Worm (Caenorhabditis elegans) whole organism, L4 larva: ENCODE measurements around the gene C06E1.9.
A peak's percentile ranks its signal among the peaks of the same experiment; 100 is the strongest.

Experiments used
- F10B5.3 ChIP-seq: sonication (generic microtip); optimal IDR thresholded peaks from 2 replicates; lab custom pipeline; 2016; ENCODE audit warnings: mild to moderate bottlenecking, missing genetic modification characterization, missing compliant biosample characterization
- F26F4.8 ChIP-seq: fragments of 200-800 bp; sonication (Bioruptor generic); conservative IDR thresholded peaks from 2 replicates; pipeline ENCODE4 v1.3.6; 2022; ENCODE audit warnings: missing genetic modification characterization, missing compliant biosample characterization
- R02D3.7 ChIP-seq: fragments of 150-350 bp; sonication (generic microtip); optimal IDR thresholded peaks from 3 replicates; lab custom pipeline; 2014; ENCODE audit warnings: missing biosample characterization, missing genetic modification characterization
- Y105C5A.15 ChIP-seq: fragments of 200-800 bp; sonication (Bioruptor generic); IDR thresholded peaks from 2 replicates; pipeline ENCODE4 v1.3.6; 2022; ENCODE audit warnings: missing genetic modification characterization, missing compliant biosample characterization
- Y48G9A.11 ChIP-seq: fragments of 200-800 bp; sonication (Bioruptor generic); IDR thresholded peaks from 2 replicates; pipeline ENCODE4 v1.3.6; 2022; ENCODE audit warnings: missing genetic modification reagents, missing genetic modification characterization, missing compliant biosample characterization
- Y75B8A.6 ChIP-seq: fragments of 200-800 bp; sonication (Bioruptor generic); IDR thresholded peaks from 2 replicates; pipeline ENCODE4 v1.3.6; 2022; ENCODE audit warnings: missing genetic modification reagents, missing genetic modification characterization, missing compliant biosample characterization
- ZK337.2 ChIP-seq: fragments of 200-800 bp; sonication (Bioruptor generic); IDR thresholded peaks from 2 replicates; pipeline ENCODE4 v1.3.6; 2022; ENCODE audit warnings: missing genetic modification reagents, missing genetic modification characterization, missing compliant biosample characterization
- ZK546.5 ChIP-seq, 2 experiments: sonication (generic microtip); optimal IDR thresholded peaks; 2 replicates each; lab custom pipeline; 2017; ENCODE audit warnings: missing biosample characterization in 2 of 2, missing genetic modification characterization in 2 of 2
- arid-1 ChIP-seq: fragments of 200-800 bp; sonication (Bioruptor generic); conservative IDR thresholded peaks from 2 replicates; pipeline ENCODE4 v1.3.6; 2022; ENCODE audit warnings: missing genetic modification reagents, missing genetic modification characterization, missing compliant biosample characterization
- ceh-20 ChIP-seq: fragments of 200-800 bp; sonication (Bioruptor generic); IDR thresholded peaks from 2 replicates; pipeline ENCODE4 v1.3.6; 2022; ENCODE audit warnings: missing genetic modification reagents, missing genetic modification characterization, missing compliant biosample characterization
- ceh-44 ChIP-seq: fragments of 200-800 bp; sonication (Bioruptor generic); IDR thresholded peaks from 2 replicates; pipeline ENCODE4 v1.3.6; 2022; ENCODE audit warnings: missing genetic modification reagents, missing genetic modification characterization, missing compliant biosample characterization
- daf-19 ChIP-seq: fragments of 200-800 bp; sonication (Bioruptor generic); conservative IDR thresholded peaks from 2 replicates; pipeline ENCODE4 v1.3.6; 2022; ENCODE audit warnings: missing genetic modification characterization, missing compliant biosample characterization
- daf-8 ChIP-seq: fragments of 200-800 bp; sonication (Bioruptor generic); IDR thresholded peaks from 2 replicates; pipeline ENCODE4 v1.3.6; 2022; ENCODE audit warnings: missing genetic modification characterization, missing compliant biosample characterization
- gei-8 ChIP-seq: fragments of 200-800 bp; sonication (Bioruptor generic); optimal IDR thresholded peaks from 2 replicates; lab custom pipeline; 2018; ENCODE audit warnings: mild to moderate bottlenecking, missing genetic modification characterization, missing compliant biosample characterization
- hmg-1.1 ChIP-seq: fragments of 200-800 bp; sonication (Bioruptor generic); IDR thresholded peaks from 2 replicates; pipeline ENCODE4 v1.3.6; 2022; ENCODE audit warnings: missing genetic modification reagents, missing genetic modification characterization, missing compliant biosample characterization
- jun-1 ChIP-seq: fragments of 150-350 bp; optimal IDR thresholded peaks from 2 replicates; lab custom pipeline; 2014; ENCODE audit warnings: missing biosample characterization, missing genetic modification reagents, missing genetic modification characterization
- lim-7 ChIP-seq: fragments of 200-800 bp; sonication (Bioruptor generic); IDR thresholded peaks from 2 replicates; pipeline ENCODE4 v1.3.6; 2022; ENCODE audit warnings: missing genetic modification characterization, missing compliant biosample characterization
- lin-39 ChIP-seq: fragments of 150-350 bp; optimal IDR thresholded peaks from 2 replicates; lab custom pipeline; 2014; ENCODE audit warnings: missing biosample characterization, missing genetic modification reagents, missing genetic modification characterization
- madf-5 ChIP-seq, 2 experiments: fragments of 200-800 bp; sonication (Bioruptor generic); IDR thresholded peaks; 2 replicates each; pipeline ENCODE4 v1.3.6; 2022; ENCODE audit warnings: missing compliant biosample characterization in 2 of 2, missing genetic modification characterization in 2 of 2
- mdt-29 ChIP-seq: fragments of 200-800 bp; sonication (Bioruptor generic); IDR thresholded peaks from 2 replicates; pipeline ENCODE4 v1.3.6; 2022; ENCODE audit warnings: missing genetic modification reagents, missing genetic modification characterization, missing compliant biosample characterization
- mep-1 ChIP-seq: fragments of 150-350 bp; sonication (generic microtip); optimal IDR thresholded peaks from 3 replicates; lab custom pipeline; 2014; ENCODE audit warnings: missing biosample characterization, missing genetic modification characterization
- mxl-2 ChIP-seq: fragments of 200-800 bp; sonication (Bioruptor generic); conservative IDR thresholded peaks from 2 replicates; pipeline ENCODE4 v1.3.6; 2022; ENCODE audit warnings: missing genetic modification reagents, missing genetic modification characterization, missing compliant biosample characterization
- nhr-102 ChIP-seq: sonication (generic microtip); optimal IDR thresholded peaks from 2 replicates; lab custom pipeline; 2016; ENCODE audit warnings: mild to moderate bottlenecking, missing genetic modification characterization, moderate library complexity, missing compliant biosample characterization
- nhr-41 ChIP-seq: fragments of 200-800 bp; sonication (Bioruptor generic); IDR thresholded peaks from 2 replicates; pipeline ENCODE4 v1.3.6; 2022; ENCODE audit warnings: missing genetic modification reagents, missing genetic modification characterization, missing compliant biosample characterization
- nhr-42 ChIP-seq: fragments of 200-800 bp; sonication (Bioruptor generic); IDR thresholded peaks from 2 replicates; pipeline ENCODE4 v1.3.6; 2022; ENCODE audit warnings: missing genetic modification characterization, missing compliant biosample characterization
- nhr-6 ChIP-seq: fragments of 150-350 bp; optimal IDR thresholded peaks from 2 replicates; lab custom pipeline; 2014; ENCODE audit warnings: missing biosample characterization, missing genetic modification characterization
- pqm-1 ChIP-seq: sonication (generic microtip); optimal IDR thresholded peaks from 2 replicates; lab custom pipeline; 2017; ENCODE audit warnings: missing biosample characterization, missing genetic modification characterization
- snpc-1.2 ChIP-seq: fragments of 200-800 bp; sonication (Bioruptor generic); IDR thresholded peaks from 2 replicates; pipeline ENCODE4 v1.3.6; 2022; ENCODE audit warnings: missing genetic modification reagents, missing genetic modification characterization, missing compliant biosample characterization
- snpc-4 ChIP-seq: fragments of 150-350 bp; optimal IDR thresholded peaks from 2 replicates; lab custom pipeline; 2014; ENCODE audit warnings: missing biosample characterization, missing genetic modification characterization
- spr-1 ChIP-seq: sonication (generic microtip); optimal IDR thresholded peaks from 2 replicates; lab custom pipeline; 2016; ENCODE audit warnings: mild to moderate bottlenecking, missing genetic modification characterization, missing compliant biosample characterization
- tag-97 ChIP-seq: fragments of 200-800 bp; sonication (Bioruptor generic); IDR thresholded peaks from 2 replicates; pipeline ENCODE4 v1.3.6; 2022; ENCODE audit warnings: missing genetic modification characterization, missing compliant biosample characterization
- unc-130 ChIP-seq: sonication (generic microtip); optimal IDR thresholded peaks from 2 replicates; lab custom pipeline; 2016; ENCODE audit warnings: missing genetic modification reagents, missing genetic modification characterization, missing compliant biosample characterization
- unc-62 ChIP-seq, 3 experiments: fragments of 150-350 bp in 1 of 3; sonication (generic microtip); optimal IDR thresholded peaks in 2 of 3; peaks in 1 of 3; 1 replicate in 1 of 3; 2 replicates in 2 of 3; lab custom pipeline; 2014 to 2017; ENCODE audit warnings: missing biosample characterization in 3 of 3, missing genetic modification characterization in 3 of 3, missing genetic modification reagents in 3 of 3, missing genotype in 1 of 3
- vab-7 ChIP-seq: fragments of 200-800 bp; sonication (Bioruptor generic); IDR thresholded peaks from 2 replicates; pipeline ENCODE4 v1.3.6; 2022; ENCODE audit warnings: missing genetic modification reagents, missing genetic modification characterization, missing compliant biosample characterization
- zfp-2 ChIP-seq: sonication (generic microtip); optimal IDR thresholded peaks from 2 replicates; lab custom pipeline; 2016; ENCODE audit warnings: mild to moderate bottlenecking, missing genetic modification characterization, missing compliant biosample characterization
- ztf-11 ChIP-seq: fragments of 150-350 bp; optimal IDR thresholded peaks from 2 replicates; lab custom pipeline; 2014; ENCODE audit warnings: missing biosample characterization, missing genetic modification characterization

C06E1.9 gene

ce11 chrIII:8594088-8594487 lies 15.5 kb downstream of the C06E1.9 start (continued):
- TF ChIP-seq pqm-1 (peak; percentile 96), ztf-11 (tag; lab: Kevin White, UChicago) (no peak), nhr-102 (tag; lab: Kevin White, UChicago) (no peak), Y48G9A.11 (no peak), R02D3.7 (tag; lab: Kevin White, UChicago) (no peak), lin-39 (tag; lab: Kevin White, UChicago) (no peak), Y75B8A.6 (GFP tag; lab: Robert Waterston, UW) (no peak), F26F4.8 (GFP tag; lab: Robert Waterston, UW) (no peak), mep-1 (tag; lab: Kevin White, UChicago) (no peak), jun-1 (tag; lab: Kevin White, UChicago) (no peak)
- TF ChIP-seq, all 104 proteins: peak for 6

- TF ChIP-seq spr-1 (no peak), snpc-4 (no peak), vab-7 (no peak), mdt-29 (GFP tag; lab: Robert Waterston, UW) (no peak), snpc-1.2 (GFP tag; lab: Robert Waterston, UW) (no peak), tag-97 (GFP tag; lab: Robert Waterston, UW) (no peak), pqm-1 (no peak), ZK546.5 (tag; optimal IDR thresholded peaks at IDR 0.05; lab: Kevin White, UChicago) (no peak), hmg-1.1 (GFP tag; lab: Robert Waterston, UW) (no peak), daf-19 (GFP tag; lab: Robert Waterston, UW) (no peak), madf-5 (GFP tag; IDR thresholded peaks at IDR 0.05; lab: Robert Waterston, UW) (no peak), mep-1 (tag; lab: Kevin White, UChicago) (no peak), lin-39 (tag; lab: Kevin White, UChicago) (no peak), ZK337.2 (GFP tag; lab: Robert Waterston, UW) (no peak), mxl-2 (no peak), ceh-20 (GFP tag; lab: Robert Waterston, UW) (no peak), unc-130 (GFP tag; lab: Kevin White, UChicago) (no peak), nhr-42 (GFP tag; lab: Robert Waterston, UW) (no peak)
- TF ChIP-seq, all 104 proteins: peak for 0
Observed at ce11 chrIII:8593620-8594019, 16.0 kb downstream of the C06E1.9 start, which contains the start of gene C06E1.7. Gene C06E1.7, minus strand, starts transcription at chrIII:8593720.

ce11 chrIII:8590882-8591281 lies 18.7 kb downstream of the C06E1.9 start, which contains the start of gene fipr-16:
Gene fipr-16, minus strand, starts transcription at chrIII:8590982.
- TF ChIP-seq lin-39 (tag; lab: Kevin White, UChicago) (no peak), arid-1 (GFP tag; lab: Robert Waterston, UW) (no peak), gei-8 (GFP tag; lab: Kevin White, UChicago) (no peak), lim-7 (no peak), daf-19 (GFP tag; lab: Robert Waterston, UW) (no peak), daf-8 (no peak), Y105C5A.15 (GFP tag; lab: Robert Waterston, UW) (no peak), nhr-41 (GFP tag; lab: Robert Waterston, UW) (no peak), nhr-6 (tag; lab: Kevin White, UChicago) (no peak), ceh-44 (no peak), F10B5.3 (no peak)

DNA sequence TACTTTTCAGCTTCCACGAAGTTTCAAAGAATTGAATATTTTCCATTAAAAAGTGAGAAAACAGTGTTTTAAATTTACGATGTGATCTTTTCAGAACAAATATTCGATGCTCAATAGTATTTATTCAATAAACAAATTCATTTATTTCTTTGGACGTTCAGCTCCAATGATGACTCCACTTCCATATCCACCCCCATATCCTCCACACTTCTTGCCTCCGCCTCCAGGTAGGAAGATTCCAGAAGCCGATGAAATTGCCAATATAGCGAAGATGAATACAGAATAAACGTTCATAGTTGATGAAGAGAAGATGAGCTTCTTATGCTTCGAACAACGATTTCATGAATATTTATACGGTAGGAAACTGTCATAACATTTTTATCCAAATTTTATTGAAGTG lies 20.4 kb downstream of the C06E1.9 start, which contains the start of gene fip-3:
TSS of gene fip-3 (minus strand) at position 294 of the 400 bp plus-strand sequence.
- TF ChIP-seq unc-62 (GFP tag; optimal IDR thresholded peaks at IDR 0.05 in 1 of 2; lab: Kevin White, UChicago) (peak in 1 of 2 experiments; percentile 94), unc-62 (tag; optimal IDR thresholded peaks at IDR 0.05; lab: Kevin White, UChicago) (no peak), zfp-2 (tag; lab: Kevin White, UChicago) (no peak)
